Fruit fly (Drosophila melanogaster) whole organism, prepupa: Measurements from ENCODE around the gene CG13898.

Experiments
- Blimp-1 ChIP-seq: fragments of 200-800 bp; sonication (Bioruptor generic); optimal IDR thresholded peaks from 3 replicates; lab custom pipeline; 2017; ENCODE audit warnings: missing biosample characterization, missing genetic modification characterization, mild to moderate bottlenecking, moderate library complexity, missing genetic modification reagents
- CG10631 ChIP-seq: fragments of 200-800 bp; sonication (Bioruptor generic); optimal IDR thresholded peaks from 2 replicates; lab custom pipeline; 2016; ENCODE audit warnings: missing biosample characterization, missing genetic modification characterization
- CG10669 ChIP-seq: fragments of 200-800 bp; sonication (Bioruptor generic); optimal IDR thresholded peaks from 3 replicates; lab custom pipeline; 2018; ENCODE audit warnings: missing biosample characterization, mild to moderate bottlenecking, missing genetic modification characterization, moderate library complexity
- CG11294 ChIP-seq: fragments of 200-800 bp; sonication (Bioruptor generic); IDR thresholded peaks from 2 replicates; pipeline ENCODE4 v1.3.6; 2022; ENCODE audit warnings: missing biosample characterization, missing genetic modification characterization
- CG15336 ChIP-seq: fragments of 200-800 bp; sonication (Bioruptor generic); IDR thresholded peaks from 2 replicates; pipeline ENCODE4 v1.3.6; 2022; ENCODE audit warnings: missing biosample characterization, missing genetic modification characterization
- CG31627 ChIP-seq: fragments of 200-800 bp; sonication (Bioruptor generic); optimal IDR thresholded peaks from 3 replicates; lab custom pipeline; 2016; ENCODE audit warnings: missing biosample characterization, missing genetic modification characterization
- CG32006 ChIP-seq: fragments of 200-800 bp; sonication (Bioruptor generic); optimal IDR thresholded peaks from 3 replicates; lab custom pipeline; 2017; ENCODE audit warnings: missing biosample characterization, mild to moderate bottlenecking, missing genetic modification characterization
- CG34406 ChIP-seq: fragments of 200-800 bp; sonication (Bioruptor generic); optimal IDR thresholded peaks from 3 replicates; lab custom pipeline; 2016; ENCODE audit warnings: missing biosample characterization, missing genetic modification characterization
- CG3919 ChIP-seq: fragments of 200-800 bp; sonication (Bioruptor generic); optimal IDR thresholded peaks from 3 replicates; lab custom pipeline; 2016; ENCODE audit warnings: missing biosample characterization, missing genetic modification characterization
- CG4318 ChIP-seq: fragments of 200-800 bp; sonication (Bioruptor generic); optimal IDR thresholded peaks from 3 replicates; lab custom pipeline; 2017; ENCODE audit warnings: missing biosample characterization, mild to moderate bottlenecking, missing genetic modification characterization
- CG6163 ChIP-seq: fragments of 200-800 bp; sonication (Bioruptor generic); IDR thresholded peaks from 3 replicates; pipeline ENCODE4 v1.3.6; 2022; ENCODE audit warnings: missing biosample characterization, missing genetic modification characterization
- CG6276 ChIP-seq: fragments of 200-800 bp; sonication (Bioruptor generic); optimal IDR thresholded peaks from 2 replicates; lab custom pipeline; 2017; ENCODE audit warnings: missing biosample characterization, mild to moderate bottlenecking, missing genetic modification characterization
- CG6792 ChIP-seq: fragments of 200-800 bp; sonication (Bioruptor generic); optimal IDR thresholded peaks from 3 replicates; lab custom pipeline; 2016; ENCODE audit warnings: missing biosample characterization, missing genetic modification characterization
- CG6808 ChIP-seq: fragments of 200-800 bp; sonication (Bioruptor generic); optimal IDR thresholded peaks from 3 replicates; lab custom pipeline; 2017; ENCODE audit warnings: missing biosample characterization, missing genetic modification characterization, mild to moderate bottlenecking, moderate library complexity, missing genetic modification reagents
- CG6854 ChIP-seq: fragments of 200-800 bp; sonication (Bioruptor generic); optimal IDR thresholded peaks from 2 replicates; lab custom pipeline; 2017; ENCODE audit warnings: missing biosample characterization, mild to moderate bottlenecking, missing genetic modification characterization
- CG7368 ChIP-seq: fragments of 200-800 bp; sonication (Bioruptor generic); optimal IDR thresholded peaks from 3 replicates; lab custom pipeline; 2016; ENCODE audit warnings: missing biosample characterization, missing genetic modification characterization
- CG8119 ChIP-seq: fragments of 200-800 bp; sonication (Bioruptor generic); IDR thresholded peaks from 3 replicates; pipeline ENCODE4 v1.3.6; 2022; ENCODE audit warnings: missing biosample characterization, missing genetic modification characterization
- CG8319 ChIP-seq: fragments of 200-800 bp; sonication (Bioruptor generic); optimal IDR thresholded peaks from 3 replicates; lab custom pipeline; 2016; ENCODE audit warnings: missing biosample characterization, missing genetic modification characterization
- CG8632 ChIP-seq: fragments of 200-800 bp; sonication (Bioruptor generic); optimal IDR thresholded peaks from 3 replicates; lab custom pipeline; 2016; ENCODE audit warnings: missing biosample characterization, missing genetic modification characterization
- CG9139 ChIP-seq: fragments of 200-800 bp; sonication (Bioruptor generic); optimal IDR thresholded peaks from 3 replicates; lab custom pipeline; 2017; ENCODE audit warnings: missing biosample characterization, mild to moderate bottlenecking, missing genetic modification characterization
- Eip78C ChIP-seq: fragments of 200-800 bp; sonication (Bioruptor generic); peaks from one replicate; lab custom pipeline; 2016; ENCODE audit warnings: missing biosample characterization, missing genetic modification characterization
- Ets21C ChIP-seq: fragments of 200-800 bp; sonication (Bioruptor generic); optimal IDR thresholded peaks from 3 replicates; lab custom pipeline; 2016; ENCODE audit warnings: missing biosample characterization, missing genetic modification characterization
- Ets96B ChIP-seq: fragments of 200-800 bp; optimal IDR thresholded peaks from 2 replicates; lab custom pipeline; 2019; ENCODE audit warnings: missing biosample characterization, mild to moderate bottlenecking, missing genetic modification characterization, moderate library complexity
- Gug ChIP-seq: fragments of 200-800 bp; sonication (Bioruptor generic); IDR thresholded peaks from 2 replicates; pipeline ENCODE4 v1.3.6; 2022; ENCODE audit warnings: missing biosample characterization, missing genetic modification characterization
- Hr39 ChIP-seq: fragments of 200-800 bp; sonication (Bioruptor generic); optimal IDR thresholded peaks from 2 replicates; lab custom pipeline; 2016; ENCODE audit warnings: missing biosample characterization, missing genetic modification characterization
- Hr4 ChIP-seq: fragments of 200-800 bp; sonication (Bioruptor generic); optimal IDR thresholded peaks from 3 replicates; lab custom pipeline; 2016; ENCODE audit warnings: missing biosample characterization, missing genetic modification characterization
- Met ChIP-seq: fragments of 200-800 bp; sonication (Bioruptor generic); optimal IDR thresholded peaks from 3 replicates; lab custom pipeline; 2016; ENCODE audit warnings: missing biosample characterization, missing genetic modification characterization
- Smox ChIP-seq: fragments of 200-800 bp; sonication (Bioruptor generic); optimal IDR thresholded peaks from 3 replicates; lab custom pipeline; 2016; ENCODE audit warnings: missing biosample characterization, missing genetic modification characterization
- Sox102F ChIP-seq: fragments of 200-800 bp; sonication (Bioruptor generic); optimal IDR thresholded peaks from 2 replicates; lab custom pipeline; 2016; ENCODE audit warnings: missing biosample characterization, mild to moderate bottlenecking, missing genetic modification characterization
- Sox14 ChIP-seq: fragments of 200-800 bp; sonication (Bioruptor generic); optimal IDR thresholded peaks from 3 replicates; lab custom pipeline; 2016; ENCODE audit warnings: missing biosample characterization, missing genetic modification characterization
- Sox15 ChIP-seq: fragments of 200-800 bp; sonication (Bioruptor generic); optimal IDR thresholded peaks from 3 replicates; lab custom pipeline; 2016; ENCODE audit warnings: missing biosample characterization, missing genetic modification characterization
- achi ChIP-seq: fragments of 200-800 bp; sonication (Bioruptor generic); optimal IDR thresholded peaks from 3 replicates; lab custom pipeline; 2016; ENCODE audit warnings: missing biosample characterization, missing genetic modification characterization
- acj6 ChIP-seq: fragments of 200-800 bp; sonication (Bioruptor generic); optimal IDR thresholded peaks from 3 replicates; lab custom pipeline; 2016; ENCODE audit warnings: missing biosample characterization, missing genetic modification characterization
- dac ChIP-seq: fragments of 200-800 bp; sonication (Bioruptor generic); optimal IDR thresholded peaks from 2 replicates; lab custom pipeline; 2017; ENCODE audit warnings: missing biosample characterization, mild to moderate bottlenecking, missing genetic modification characterization
- eg ChIP-seq: fragments of 200-800 bp; sonication (Bioruptor generic); IDR thresholded peaks from 3 replicates; pipeline ENCODE4 v1.3.6; 2022; ENCODE audit warnings: missing biosample characterization, missing genetic modification characterization
- esn ChIP-seq: fragments of 200-800 bp; sonication (Bioruptor generic); optimal IDR thresholded peaks from 2 replicates; lab custom pipeline; 2016; ENCODE audit warnings: missing biosample characterization, mild to moderate bottlenecking, missing genetic modification characterization, moderate library complexity
- fd85E ChIP-seq: fragments of 200-800 bp; sonication (Bioruptor generic); optimal IDR thresholded peaks from 3 replicates; lab custom pipeline; 2016; ENCODE audit warnings: missing biosample characterization, missing genetic modification characterization
- fkh ChIP-seq: fragments of 200-800 bp; sonication (Bioruptor generic); optimal IDR thresholded peaks from 3 replicates; lab custom pipeline; 2017; ENCODE audit warnings: missing biosample characterization, mild to moderate bottlenecking, missing genetic modification characterization, moderate library complexity
- lz ChIP-seq: fragments of 200-800 bp; sonication (Bioruptor generic); optimal IDR thresholded peaks from 3 replicates; lab custom pipeline; 2016; ENCODE audit warnings: missing biosample characterization, missing genetic modification characterization
- net ChIP-seq: fragments of 200-800 bp; sonication (Bioruptor generic); optimal IDR thresholded peaks from 3 replicates; lab custom pipeline; 2016; ENCODE audit warnings: missing biosample characterization, missing genetic modification characterization
- spab ChIP-seq: fragments of 200-800 bp; sonication (Bioruptor generic); optimal IDR thresholded peaks from 2 replicates; lab custom pipeline; 2017; ENCODE audit warnings: missing biosample characterization, mild to moderate bottlenecking, missing genetic modification characterization, missing genetic modification reagents
- ss ChIP-seq, 2 experiments: fragments of 200-800 bp; sonication (Bioruptor generic); optimal IDR thresholded peaks; 2 replicates in 1 of 2; 3 replicates in 1 of 2; lab custom pipeline; 2017 to 2018; ENCODE audit warnings: mild to moderate bottlenecking in 2 of 2, missing biosample characterization in 2 of 2, missing genetic modification characterization in 2 of 2, moderate library complexity in 1 of 2
- svp ChIP-seq: fragments of 200-800 bp; sonication (Bioruptor generic); peaks from one replicate; lab custom pipeline; 2016; ENCODE audit warnings: missing biosample characterization, missing genetic modification characterization
- topi ChIP-seq: fragments of 200-800 bp; sonication (Bioruptor generic); optimal IDR thresholded peaks from 3 replicates; lab custom pipeline; 2016; ENCODE audit warnings: missing biosample characterization, missing genetic modification characterization
- vri ChIP-seq: fragments of 200-800 bp; sonication (Bioruptor generic); optimal IDR thresholded peaks from 3 replicates; lab custom pipeline; 2016; ENCODE audit warnings: missing biosample characterization, mild to moderate bottlenecking, missing genetic modification characterization

CG13898 gene

DNA sequence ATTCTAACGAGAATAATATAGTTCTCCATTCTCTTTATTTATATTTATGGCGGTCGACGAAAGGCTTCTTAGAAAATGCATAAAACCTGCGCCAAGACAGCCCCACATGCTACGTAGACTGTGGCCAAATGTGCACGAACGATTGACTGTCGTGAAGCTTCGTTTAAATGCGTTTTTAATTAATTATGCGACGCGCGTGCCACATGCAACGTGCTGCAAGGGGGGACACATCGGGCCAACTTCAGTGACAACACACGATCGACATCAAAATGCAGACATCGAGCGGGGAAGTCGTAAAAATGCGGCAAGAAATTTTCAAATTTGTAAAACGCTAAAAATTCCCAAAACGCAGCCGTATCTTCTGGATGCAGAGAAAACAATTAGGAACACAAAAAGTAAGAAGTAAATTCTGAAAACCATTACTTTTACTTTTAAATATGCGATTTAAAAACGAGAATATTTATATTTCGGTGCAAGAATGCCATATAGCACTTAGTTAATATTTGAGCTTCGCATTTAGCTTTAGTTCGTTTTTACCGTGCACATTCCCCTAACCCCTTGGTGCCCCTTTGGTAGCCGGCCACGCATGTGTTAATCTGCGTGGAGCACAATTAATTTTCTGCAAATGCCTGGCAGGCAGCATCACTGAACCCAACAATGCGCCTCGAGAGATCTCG is 3.9 kb downstream of the CG13898 start (continued):
- TF ChIP-seq CG6792 (GFP tag; lab: Kevin White, UChicago) (peak; percentile 65), CG8119 (peak; percentile 55), esn (GFP tag; lab: Kevin White, UChicago) (peak; percentile 78), Blimp-1 (peak; percentile 62), CG10631 (GFP tag; lab: Kevin White, UChicago) (peak; percentile 60), Smox (GFP tag; lab: Kevin White, UChicago) (peak; percentile 71), CG31627 (GFP tag; lab: Kevin White, UChicago) (peak; percentile 70), fkh (GFP tag; lab: Kevin White, UChicago) (no peak), spab (GFP tag; lab: Kevin White, UChicago) (peak; percentile 44), Ets21C (GFP tag; lab: Kevin White, UChicago) (peak; percentile 57), svp (GFP tag; lab: Kevin White, UChicago) (peak; percentile 92), CG15336 (GFP tag; lab: Robert Waterston, UW) (peak; percentile 56; the same call in 1 of the 2 replicates), CG8632 (peak; percentile 24), topi (GFP tag; lab: Kevin White, UChicago) (peak; percentile 77), CG6276 (GFP tag; lab: Kevin White, UChicago) (peak; percentile 27), lz (GFP tag; lab: Kevin White, UChicago) (peak; percentile 70), fd85E (GFP tag; lab: Kevin White, UChicago) (no peak), ss (GFP tag; optimal IDR thresholded peaks at IDR 0.05; lab: Kevin White, UChicago) (peak in 1 of 2 experiments; percentile 89), Sox102F (GFP tag; lab: Kevin White, UChicago) (peak; percentile 75), CG6163 (GFP tag; lab: Robert Waterston, UW) (peak; percentile 74; the same call in 2 of the 3 replicates), acj6 (peak; percentile 47), CG6854 (no peak), vri (GFP tag; lab: Kevin White, UChicago) (peak; percentile 38), Sox15 (GFP tag; lab: Kevin White, UChicago) (no peak), CG34406 (GFP tag; lab: Kevin White, UChicago) (peak; percentile 42), CG4318 (GFP tag; lab: Kevin White, UChicago) (peak; percentile 16), Hr39 (peak; percentile 71), CG7368 (GFP tag; lab: Kevin White, UChicago) (peak; percentile 54), CG32006 (GFP tag; lab: Kevin White, UChicago) (peak; percentile 63), CG9139 (no peak)

DNA sequence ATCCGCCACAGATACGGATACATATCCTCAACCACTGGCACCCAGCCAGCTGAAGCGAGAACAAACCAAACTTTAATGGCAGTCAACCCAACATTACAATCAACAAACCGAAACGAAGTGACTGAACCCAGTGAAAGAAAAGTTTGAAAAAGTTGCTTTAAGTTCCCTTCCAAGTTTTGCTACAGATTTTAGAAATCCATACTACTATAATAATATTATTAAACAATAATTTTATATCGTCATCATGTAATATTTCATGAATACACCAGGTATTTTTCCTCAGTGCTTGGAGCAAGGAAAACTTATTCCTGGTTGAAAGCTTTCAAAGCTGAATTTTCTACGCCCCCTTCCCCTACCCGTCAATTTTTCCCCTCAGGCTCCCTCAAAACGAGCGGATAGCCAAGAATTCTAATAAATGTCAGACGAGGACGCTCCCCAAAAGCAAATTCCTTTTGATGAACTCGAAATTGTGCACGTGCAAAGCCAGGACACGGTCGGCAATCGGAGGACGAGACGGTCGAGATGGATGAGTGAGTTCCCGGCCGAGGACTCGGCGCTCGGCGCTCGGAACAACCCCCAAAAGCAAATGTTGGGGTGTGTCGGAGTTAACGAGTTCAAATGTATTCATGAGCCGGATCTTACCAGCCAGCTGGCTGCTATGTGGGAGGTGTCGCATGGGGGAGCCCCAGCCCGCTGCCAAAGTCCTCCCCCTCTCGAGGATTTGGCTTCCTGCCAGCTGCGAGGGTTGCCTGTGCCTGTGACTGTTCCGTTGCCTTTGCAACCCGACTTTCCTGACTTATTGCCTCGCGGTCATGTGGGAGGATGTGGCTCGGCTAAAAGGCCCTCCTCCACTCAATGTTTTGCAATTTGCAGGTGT is 6.7 kb downstream of the CG13898 start:
- TF ChIP-seq CG8319 (GFP tag; lab: Kevin White, UChicago), result peak; percentile 2
- no peak for TF ChIP-seq fd85E (GFP tag; lab: Kevin White, UChicago)
- TF ChIP-seq CG34406 (GFP tag; lab: Kevin White, UChicago), result no peak
- TF ChIP-seq eg (GFP tag; lab: Robert Waterston, UW), result peak; percentile 31; the same call in 1 of the 3 replicates
- TF ChIP-seq CG6276 (GFP tag; lab: Kevin White, UChicago), result peak; percentile 9
- peak; percentile 68 for TF ChIP-seq Ets96B (tag; lab: Kevin White, UChicago)
- no peak for TF ChIP-seq Hr4 (GFP tag; lab: Kevin White, UChicago)
- no peak for TF ChIP-seq CG6792 (GFP tag; lab: Kevin White, UChicago)
- TF ChIP-seq topi (GFP tag; lab: Kevin White, UChicago), result peak; percentile 13
- TF ChIP-seq Sox14, result no peak
- peak; percentile 28; the same call in 1 of the 2 replicates for TF ChIP-seq CG15336 (GFP tag; lab: Robert Waterston, UW)
- peak; percentile 24 for TF ChIP-seq CG32006 (GFP tag; lab: Kevin White, UChicago)
- TF ChIP-seq achi (GFP tag; lab: Kevin White, UChicago), result peak; percentile 56
- TF ChIP-seq Eip78C, result peak; percentile 64
- TF ChIP-seq CG6808 (GFP tag; lab: Kevin White, UChicago), result peak; percentile 25
- TF ChIP-seq CG6163 (GFP tag; lab: Robert Waterston, UW), result peak; percentile 58; the same call in 2 of the 3 replicates
- no peak for TF ChIP-seq CG8632
- no peak for TF ChIP-seq CG11294 (GFP tag; lab: Robert Waterston, UW)
- peak in 1 of 2 experiments; percentile 36 for TF ChIP-seq ss (GFP tag; optimal IDR thresholded peaks at IDR 0.05; lab: Kevin White, UChicago)
- TF ChIP-seq CG7368 (GFP tag; lab: Kevin White, UChicago), result no peak
- TF ChIP-seq svp (GFP tag; lab: Kevin White, UChicago), result peak; percentile 65
- TF ChIP-seq acj6, result peak; percentile 24
- TF ChIP-seq CG31627 (GFP tag; lab: Kevin White, UChicago), result no peak
- peak; percentile 43 for TF ChIP-seq CG10669 (GFP tag; lab: Kevin White, UChicago)
- TF ChIP-seq CG10631 (GFP tag; lab: Kevin White, UChicago), result peak; percentile 48
- peak; percentile 56 for TF ChIP-seq CG3919 (GFP tag; lab: Kevin White, UChicago)
- TF ChIP-seq spab (GFP tag; lab: Kevin White, UChicago), result peak; percentile 32
- TF ChIP-seq net (GFP tag; lab: Kevin White, UChicago), result no peak
- no peak for TF ChIP-seq Met (GFP tag; lab: Kevin White, UChicago)
- no peak for TF ChIP-seq Gug
- no peak for TF ChIP-seq dac (GFP tag; lab: Kevin White, UChicago)
